2 fruit fly cellular contexts compared by ENCODE assay signal in the genomic region with DNA sequence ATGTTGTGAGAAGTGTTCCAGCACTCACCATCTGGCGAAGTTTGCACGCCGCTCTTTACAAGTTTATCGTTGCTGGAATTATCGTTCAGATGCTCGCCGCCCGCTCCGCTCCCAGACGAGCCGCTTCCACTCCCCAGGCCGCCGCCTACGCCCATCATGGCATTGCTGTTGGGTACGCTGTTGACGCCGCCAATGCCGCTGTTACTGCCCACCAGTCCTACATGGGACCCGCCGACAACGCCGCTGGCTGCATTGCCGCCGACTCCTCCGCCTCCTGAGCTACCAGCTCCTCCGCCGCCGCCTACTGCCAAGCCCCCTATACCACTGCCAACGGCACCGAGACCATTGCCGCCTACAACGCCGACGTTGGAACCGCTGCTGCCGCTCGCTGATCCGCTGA.
TF ChIP-seq lines count a peak whose summit lies in the region.

No protein-coding gene starts in this region.

- no peak for TF ChIP-seq CTCF in whole organism, embryonic (GFP tag; optimal IDR thresholded peaks at IDR 0.05; lab: Kevin White, UChicago)

TF ChIP-seq in whole organism, embryonic, 481 proteins besides CTCF, POLR2A, EP300 and RAD21:
- TF ChIP-seq ci (GFP tag; IDR thresholded peaks at IDR 0.05; lab: Robert Waterston, UW): 0 out of 3 replicates have a peak, but pooled peaks have one; percentile 25
- 0 out of 3 replicates have a peak, but pooled peaks have one; percentile 40 for TF ChIP-seq CG11093 (GFP tag; IDR thresholded peaks at IDR 0.05; lab: Robert Waterston, UW)
- TF ChIP-seq Med (GFP tag; lab: Kevin White, UChicago): peak; percentile 52
- 0 out of 2 replicates have a peak, but pooled peaks have one; percentile 12 for TF ChIP-seq inv (GFP tag; IDR thresholded peaks at IDR 0.05; lab: Robert Waterston, UW; ENCODE audit: partially characterized antibody)
- peak in 1 of 2 experiments; percentile 73 for TF ChIP-seq Dfd (GFP tag; optimal IDR thresholded peaks at IDR 0.05; lab: Kevin White, UChicago)
- peak; percentile 59 for TF ChIP-seq CG8478 (optimal IDR thresholded peaks at IDR 0.05; lab: Kevin White, UChicago)
- no peak for TF ChIP-seq CG4820 (GFP tag; optimal IDR thresholded peaks at IDR 0.05; lab: Kevin White, UChicago)
- no peak for TF ChIP-seq lov (optimal IDR thresholded peaks at IDR 0.05; lab: Kevin White, UChicago)
- TF ChIP-seq lov (GFP tag; IDR thresholded peaks at IDR 0.05; lab: Robert Waterston, UW): no peak
- TF ChIP-seq sr (GFP tag; IDR thresholded peaks at IDR 0.05; lab: Robert Waterston, UW): no peak
- TF ChIP-seq CG16779 (GFP tag; IDR thresholded peaks at IDR 0.05; lab: Robert Waterston, UW): 0 out of 2 replicates have a peak, but pooled peaks have one; percentile 18
- 0 out of 3 replicates have a peak, but pooled peaks have one; percentile 32 for TF ChIP-seq CG11456 (GFP tag; IDR thresholded peaks at IDR 0.05; lab: Robert Waterston, UW)

TF ChIP-seq in whole organism, pupa, 21 proteins besides CTCF, POLR2A, EP300 and RAD21:
- no peak for TF ChIP-seq CG10348 (GFP tag; IDR thresholded peaks at IDR 0.05; lab: Robert Waterston, UW)
- 0 out of 3 replicates have a peak, but pooled peaks have one; percentile 38 for TF ChIP-seq fd96Ca (GFP tag; IDR thresholded peaks at IDR 0.05; lab: Robert Waterston, UW)
